Worm (Caenorhabditis elegans): ENCODE measurements around the gene C37H5.14.

- TF ChIP-seq lin-11 (tag; optimal IDR thresholded peaks at IDR 0.05) = no peak
- TF ChIP-seq ceh-82 (tag; optimal IDR thresholded peaks at IDR 0.05) = no peak
- no peak for TF ChIP-seq ztf-4 (tag; optimal IDR thresholded peaks at IDR 0.05)
- no peak for TF ChIP-seq dmd-4 (tag; optimal IDR thresholded peaks at IDR 0.05)
- no peak for TF ChIP-seq nhr-6 (tag; optimal IDR thresholded peaks at IDR 0.05)
- no peak for TF ChIP-seq sma-3 (GFP tag; optimal IDR thresholded peaks at IDR 0.05)
- TF ChIP-seq unc-39 (tag; optimal IDR thresholded peaks at IDR 0.05) = no peak
- no peak for TF ChIP-seq R02D3.7 (tag; optimal IDR thresholded peaks at IDR 0.05)
- no peak for TF ChIP-seq gmeb-1 (tag; optimal IDR thresholded peaks at IDR 0.05)
- no peak for TF ChIP-seq lin-13 (GFP tag; optimal IDR thresholded peaks at IDR 0.05)
Observed at ce11 chrV:4860525-4860924, 26.3 kb upstream of the C37H5.14 start.

All from whole organism, L2 larva.